ENCODE assay signal across 2 worm cellular contexts in the genomic region with DNA sequence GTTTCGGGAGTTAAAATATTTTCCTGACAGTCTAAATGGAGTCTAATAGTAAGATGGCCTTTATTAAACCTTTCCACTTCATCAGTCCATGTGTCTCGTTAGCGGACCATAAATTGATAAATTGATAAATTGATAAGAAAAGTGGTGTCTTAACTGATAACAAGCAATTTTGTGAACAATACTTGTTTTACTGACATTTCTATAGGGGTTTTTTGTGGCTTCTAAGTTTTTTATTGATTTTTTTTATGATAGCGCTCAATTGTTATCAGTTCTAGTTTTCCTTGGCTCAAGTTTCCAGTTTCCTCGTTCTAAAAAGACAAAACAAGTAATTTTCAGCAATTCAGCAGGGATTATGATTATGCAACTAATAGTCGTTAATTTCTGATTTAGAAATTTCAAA.
TF ChIP-seq lines count a peak whose summit lies in the region.

A gene (plus strand): TSS at position 301 of the 400 bp plus-strand sequence.

TF ChIP-seq in whole organism, L4 larva, 104 proteins besides CTCF, POLR2A, EP300 and RAD21:
- TF ChIP-seq ZK337.2 (GFP tag; IDR thresholded peaks at IDR 0.05; lab: Robert Waterston, UW): no peak
- TF ChIP-seq pqm-1 (tag; optimal IDR thresholded peaks at IDR 0.05; lab: Kevin White, UChicago): peak; percentile 3
TF ChIP-seq in whole organism, L4 larva: peak in this region for 1.

TF ChIP-seq in whole organism, late embryonic, 69 proteins besides CTCF, POLR2A, EP300 and RAD21:
- TF ChIP-seq elt-2 (tag; optimal IDR thresholded peaks at IDR 0.05; lab: Kevin White, UChicago) (peak; percentile 57), nhr-11 (tag; optimal IDR thresholded peaks at IDR 0.05; lab: Kevin White, UChicago) (no peak)
